Worm (Caenorhabditis elegans) whole organism, late embryonic: ENCODE results near the gene F54F7.3.

Experiments
- C08G9.2 ChIP-seq: sonication (generic microtip); optimal IDR thresholded peaks from 2 replicates; lab custom pipeline; 2016; ENCODE audit warnings: mild to moderate bottlenecking, missing genetic modification characterization, moderate library complexity, missing compliant biosample characterization
- F13H6.1 ChIP-seq: sonication (generic microtip); optimal IDR thresholded peaks from 2 replicates; lab custom pipeline; 2016; ENCODE audit warnings: missing genetic modification characterization, missing compliant biosample characterization
- K02D7.2 ChIP-seq: sonication (generic microtip); optimal IDR thresholded peaks from 2 replicates; lab custom pipeline; 2017; ENCODE audit warnings: mild to moderate bottlenecking, missing genetic modification characterization, missing compliant biosample characterization
- K09A11.1 ChIP-seq: sonication (generic microtip); optimal IDR thresholded peaks from 2 replicates; lab custom pipeline; 2017; ENCODE audit warnings: antibody characterized with exemption, mild to moderate bottlenecking, missing genetic modification characterization, missing compliant biosample characterization; ENCODE audit not compliant: insufficient read depth
- T23F11.4 ChIP-seq: fragments of 200-800 bp; sonication (Bioruptor generic); optimal IDR thresholded peaks from 2 replicates; lab custom pipeline; 2018; ENCODE audit warnings: mild to moderate bottlenecking, missing genetic modification characterization, missing compliant biosample characterization
- ama-1 ChIP-seq: fragments of 150-350 bp; optimal IDR thresholded peaks from 2 replicates; lab custom pipeline; 2014
- ceh-14 ChIP-seq: sonication (generic microtip); optimal IDR thresholded peaks from 2 replicates; lab custom pipeline; 2016; ENCODE audit warnings: missing genotype, missing genetic modification characterization, missing compliant biosample characterization
- ceh-18 ChIP-seq: sonication (generic microtip); optimal IDR thresholded peaks from 2 replicates; lab custom pipeline; 2016; ENCODE audit warnings: missing genetic modification characterization, missing compliant biosample characterization
- ceh-19 ChIP-seq: fragments of 200-800 bp; sonication (Bioruptor generic); optimal IDR thresholded peaks from 2 replicates; lab custom pipeline; 2018; ENCODE audit warnings: mild to moderate bottlenecking, missing genetic modification characterization, missing compliant biosample characterization
- ceh-22 ChIP-seq: sonication (generic microtip); optimal IDR thresholded peaks from 2 replicates; lab custom pipeline; 2017; ENCODE audit warnings: missing biosample characterization, missing genetic modification characterization
- ceh-24 ChIP-seq: sonication (generic microtip); optimal IDR thresholded peaks from 2 replicates; lab custom pipeline; 2016; ENCODE audit warnings: mild to moderate bottlenecking, missing genetic modification characterization, missing compliant biosample characterization
- ceh-30 ChIP-seq: fragments of 150-350 bp; optimal IDR thresholded peaks from 2 replicates; lab custom pipeline; 2014; ENCODE audit warnings: missing biosample characterization, missing genetic modification characterization
- ceh-34 ChIP-seq: sonication (generic microtip); optimal IDR thresholded peaks from 2 replicates; lab custom pipeline; 2016; ENCODE audit warnings: mild to moderate bottlenecking, missing genetic modification characterization, missing compliant biosample characterization
- ceh-45 ChIP-seq: fragments of 200-800 bp; sonication (Bioruptor generic); IDR thresholded peaks from 2 replicates; pipeline ENCODE4 v1.3.6; 2022; ENCODE audit warnings: missing genetic modification reagents, missing genetic modification characterization, missing compliant biosample characterization
- ceh-48 ChIP-seq: sonication (generic microtip); optimal IDR thresholded peaks from 2 replicates; lab custom pipeline; 2016; ENCODE audit warnings: missing genetic modification characterization, inconsistent platforms, missing compliant biosample characterization
- ceh-9 ChIP-seq: sonication (generic microtip); optimal IDR thresholded peaks from 2 replicates; lab custom pipeline; 2016; ENCODE audit warnings: mild to moderate bottlenecking, missing genetic modification characterization, inconsistent platforms, missing compliant biosample characterization
- dve-1 ChIP-seq: sonication (generic microtip); optimal IDR thresholded peaks from 2 replicates; lab custom pipeline; 2017; ENCODE audit warnings: antibody characterized with exemption, mild to moderate bottlenecking, missing genetic modification characterization, missing compliant biosample characterization
- elt-2 ChIP-seq: sonication (generic microtip); optimal IDR thresholded peaks from 2 replicates; lab custom pipeline; 2016; ENCODE audit warnings: missing genetic modification reagents, missing genetic modification characterization, missing compliant biosample characterization
- ets-4 ChIP-seq: sonication (generic microtip); optimal IDR thresholded peaks from 2 replicates; lab custom pipeline; 2016; ENCODE audit warnings: missing genetic modification characterization, missing compliant biosample characterization
- eyg-1 ChIP-seq: sonication (generic microtip); optimal IDR thresholded peaks from 2 replicates; lab custom pipeline; 2016; ENCODE audit warnings: missing genotype, missing genetic modification characterization, missing compliant biosample characterization
- fax-1 ChIP-seq: sonication (generic microtip); optimal IDR thresholded peaks from 2 replicates; lab custom pipeline; 2016; ENCODE audit warnings: missing genotype, missing genetic modification characterization, missing compliant biosample characterization
- gmeb-2 ChIP-seq: sonication (generic microtip); optimal IDR thresholded peaks from 2 replicates; lab custom pipeline; 2016; ENCODE audit warnings: missing genetic modification characterization, inconsistent platforms, missing compliant biosample characterization
- hlh-15 ChIP-seq: sonication (generic microtip); optimal IDR thresholded peaks from 2 replicates; lab custom pipeline; 2016; ENCODE audit warnings: missing genetic modification characterization, missing compliant biosample characterization
- hlh-30 ChIP-seq: sonication (generic microtip); optimal IDR thresholded peaks from 2 replicates; lab custom pipeline; 2017; ENCODE audit warnings: antibody characterized with exemption, missing genetic modification characterization, missing compliant biosample characterization; ENCODE audit not compliant: insufficient read depth
- lim-6 ChIP-seq: sonication (generic microtip); optimal IDR thresholded peaks from 2 replicates; lab custom pipeline; 2016; ENCODE audit warnings: missing genetic modification characterization, missing compliant biosample characterization
- madf-2 ChIP-seq: sonication (generic microtip); optimal IDR thresholded peaks from 2 replicates; lab custom pipeline; 2017; ENCODE audit warnings: missing genetic modification characterization, missing compliant biosample characterization
- nhr-232 ChIP-seq: sonication (generic microtip); optimal IDR thresholded peaks from 2 replicates; lab custom pipeline; 2016; ENCODE audit warnings: missing genetic modification characterization, missing compliant biosample characterization
- npax-4 ChIP-seq: sonication (generic microtip); optimal IDR thresholded peaks from 2 replicates; lab custom pipeline; 2016; ENCODE audit warnings: missing genetic modification characterization, missing compliant biosample characterization
- odd-2 ChIP-seq: sonication (generic microtip); optimal IDR thresholded peaks from 2 replicates; lab custom pipeline; 2017; ENCODE audit warnings: antibody characterized with exemption, mild to moderate bottlenecking, missing genetic modification characterization, missing compliant biosample characterization
- pax-1 ChIP-seq: fragments of 150-350 bp; optimal IDR thresholded peaks from 2 replicates; lab custom pipeline; 2014; ENCODE audit warnings: missing biosample characterization, missing genetic modification characterization
- pha-2 ChIP-seq: sonication (generic microtip); optimal IDR thresholded peaks from 2 replicates; lab custom pipeline; 2017; ENCODE audit warnings: mild to moderate bottlenecking, missing genetic modification characterization, missing compliant biosample characterization
- pha-4 ChIP-seq: fragments of 150-350 bp; optimal IDR thresholded peaks from 2 replicates; lab custom pipeline; 2018; ENCODE audit warnings: missing biosample characterization, missing genetic modification reagents, missing genetic modification characterization
- sdc-2 ChIP-seq: sonication (generic microtip); optimal IDR thresholded peaks from 2 replicates; lab custom pipeline; 2016; ENCODE audit warnings: missing genotype, missing genetic modification characterization, missing compliant biosample characterization
- sox-2 ChIP-seq: fragments of 200-800 bp; sonication (Bioruptor generic); IDR thresholded peaks from 2 replicates; pipeline ENCODE4 v1.3.6; 2022; ENCODE audit warnings: missing genetic modification reagents, missing genetic modification characterization, missing compliant biosample characterization
- sox-4 ChIP-seq: sonication (generic microtip); optimal IDR thresholded peaks from 2 replicates; lab custom pipeline; 2017; ENCODE audit warnings: mild to moderate bottlenecking, missing genetic modification characterization, inconsistent platforms, missing compliant biosample characterization
- tbx-7 ChIP-seq: sonication (generic microtip); optimal IDR thresholded peaks from 2 replicates; lab custom pipeline; 2016; ENCODE audit warnings: missing genotype, missing genetic modification characterization, missing compliant biosample characterization
- ttx-3 ChIP-seq: sonication (generic microtip); optimal IDR thresholded peaks from 2 replicates; lab custom pipeline; 2016; ENCODE audit warnings: missing genetic modification reagents, missing genetic modification characterization, missing compliant biosample characterization
- unc-42 ChIP-seq: sonication (generic microtip); optimal IDR thresholded peaks from 2 replicates; lab custom pipeline; 2016; ENCODE audit warnings: missing genotype, missing genetic modification characterization, missing compliant biosample characterization
- unc-55 ChIP-seq: sonication (generic microtip); optimal IDR thresholded peaks from 2 replicates; lab custom pipeline; 2017; ENCODE audit warnings: missing biosample characterization, missing genetic modification reagents, missing genetic modification characterization
- unc-86 ChIP-seq: sonication (generic microtip); optimal IDR thresholded peaks from 2 replicates; lab custom pipeline; 2016; ENCODE audit warnings: missing genetic modification characterization, missing compliant biosample characterization
- zip-5 ChIP-seq: sonication (generic microtip); optimal IDR thresholded peaks from 2 replicates; lab custom pipeline; 2016; ENCODE audit warnings: missing genetic modification characterization, missing compliant biosample characterization

Gene F54F7.3

DNA sequence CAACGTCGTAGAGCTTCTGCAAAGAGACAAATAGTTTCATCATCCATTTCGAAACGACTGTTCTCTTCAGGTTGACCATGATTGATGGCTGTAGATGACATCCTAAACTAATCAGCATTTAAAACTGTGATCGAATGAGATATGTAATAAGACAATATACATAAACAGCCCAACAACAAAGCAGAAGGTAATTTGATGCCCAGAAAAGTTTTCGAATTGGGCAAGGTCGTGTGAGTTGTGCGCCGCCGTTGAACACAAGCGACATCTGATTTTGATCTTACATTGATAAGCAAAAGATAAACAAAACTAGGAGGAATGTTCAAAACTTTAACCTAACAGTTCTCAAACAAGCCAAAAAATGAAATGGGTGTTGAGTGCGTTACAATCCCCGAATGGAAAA is 35.6 kb upstream of the F54F7.3 start, which contains the start of gene Y62H9A.7:
Y62H9A.7 (minus strand) TSS at position 101 of the 400 bp plus-strand sequence.
- no peak for TF ChIP-seq sox-2 (GFP tag; lab: Robert Waterston, UW)
- no peak for TF ChIP-seq ceh-34 (tag; lab: Kevin White, UChicago)
- no peak for TF ChIP-seq K09A11.1 (tag; lab: Kevin White, UChicago)
- no peak for TF ChIP-seq madf-2 (tag; lab: Kevin White, UChicago)
- no peak for TF ChIP-seq lim-6 (tag; lab: Kevin White, UChicago)
- TF ChIP-seq ceh-19, result no peak

DNA sequence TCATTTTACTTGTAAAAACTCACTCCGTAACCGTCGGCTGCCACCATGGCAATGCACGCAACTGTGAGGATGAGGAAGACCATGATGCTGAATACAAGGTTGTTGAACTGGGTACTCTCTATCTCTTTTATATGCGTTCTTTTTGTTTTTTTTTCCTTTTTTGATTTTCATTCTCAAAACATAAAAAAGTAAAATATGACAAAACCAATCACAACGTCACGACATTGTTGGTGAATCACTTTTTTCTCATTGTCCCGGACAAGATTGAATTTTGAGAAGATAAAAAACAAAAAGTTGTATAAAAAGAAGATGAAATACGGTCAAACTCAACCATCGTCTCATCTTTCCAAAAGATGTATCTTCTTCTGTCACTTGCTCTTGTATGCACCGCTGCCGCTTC is 32.8 kb upstream of the F54F7.3 start, which contains the start of the genes Y62H9A.5 and ule-5:
Y62H9A.5 (minus strand) TSS at position 101 of the 400 bp plus-strand sequence.
ule-5 (plus strand) TSS at position 328 of the 400 bp plus-strand sequence.
- TF ChIP-seq dve-1 (tag; lab: Kevin White, UChicago) (no peak), unc-86 (no peak)

DNA sequence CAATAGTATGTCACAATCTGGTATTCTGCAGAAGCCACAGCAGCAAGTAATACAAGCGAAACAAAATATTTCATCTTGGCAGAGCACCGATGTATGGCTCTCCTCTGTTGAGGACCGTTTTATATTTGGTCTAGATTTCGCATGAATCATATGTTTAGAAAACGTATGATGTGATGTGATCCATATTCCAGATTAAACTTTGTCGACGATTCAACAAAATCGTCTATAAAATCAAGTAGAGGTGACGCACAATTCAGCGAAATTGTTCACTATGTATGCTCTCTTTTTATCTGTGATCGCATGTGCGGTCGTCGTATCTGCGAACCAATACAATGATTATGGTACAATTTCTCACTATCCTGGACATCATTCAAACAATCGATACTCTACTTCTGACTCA is 29.9 kb upstream of the F54F7.3 start, which contains the start of the genes Y62H9A.3 and Y62H9A.4:
Y62H9A.3 (minus strand) TSS at position 101 of the 400 bp plus-strand sequence.
Y62H9A.4 (plus strand) TSS at position 256 of the 400 bp plus-strand sequence.
- TF ChIP-seq pha-2 (tag; lab: Kevin White, UChicago) (no peak), gmeb-2 (tag; lab: Kevin White, UChicago) (no peak), pax-1 (tag; lab: Kevin White, UChicago) (no peak), ttx-3 (tag; lab: Kevin White, UChicago) (no peak), C08G9.2 (tag; lab: Kevin White, UChicago) (no peak), ama-1 (lab: Kevin White, UChicago) (no peak), unc-55 (GFP tag; lab: Kevin White, UChicago) (no peak), fax-1 (tag; lab: Kevin White, UChicago) (no peak), elt-2 (tag; lab: Kevin White, UChicago) (no peak), unc-42 (tag; lab: Kevin White, UChicago) (no peak), pha-4 (tag; lab: Kevin White, UChicago) (no peak), ceh-34 (tag; lab: Kevin White, UChicago) (no peak), lim-6 (tag; lab: Kevin White, UChicago) (no peak), K02D7.2 (no peak), ceh-30 (tag; lab: Kevin White, UChicago) (no peak), madf-2 (tag; lab: Kevin White, UChicago) (no peak), zip-5 (tag; lab: Kevin White, UChicago) (no peak), odd-2 (tag; lab: Kevin White, UChicago) (no peak), ceh-24 (tag; lab: Kevin White, UChicago) (no peak)

DNA sequence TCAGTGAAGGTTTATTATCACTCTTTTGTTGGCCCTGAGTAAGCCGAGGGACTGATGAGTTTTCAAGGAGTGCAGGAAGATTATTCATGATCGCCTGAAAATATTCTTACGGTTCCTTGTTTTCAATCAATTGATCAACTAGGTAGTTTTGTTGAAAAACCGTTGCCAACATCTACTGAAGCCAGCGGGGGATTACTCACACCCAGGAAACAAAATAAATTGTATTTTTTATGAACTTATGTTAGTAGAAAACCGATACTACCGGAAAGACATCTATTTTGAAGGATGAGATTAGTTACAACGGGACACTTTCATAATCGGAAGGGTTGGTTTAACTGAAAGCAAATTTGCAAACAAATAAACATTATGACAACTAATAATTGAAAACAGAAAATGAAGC is 28.1 kb upstream of the F54F7.3 start, which contains the start of gene Y62H9A.2:
Y62H9A.2 (minus strand) TSS at position 101 of the 400 bp plus-strand sequence.
- no peak for TF ChIP-seq sox-4 (tag; lab: Kevin White, UChicago)
- TF ChIP-seq eyg-1, result no peak
- TF ChIP-seq ceh-45 (GFP tag; lab: Robert Waterston, UW), result no peak
- no peak for TF ChIP-seq F13H6.1 (tag; lab: Kevin White, UChicago)
- TF ChIP-seq ceh-14 (tag; lab: Kevin White, UChicago), result no peak
- no peak for TF ChIP-seq ceh-48 (tag; lab: Kevin White, UChicago)
- TF ChIP-seq sdc-2 (tag; lab: Kevin White, UChicago), result no peak
- TF ChIP-seq T23F11.4, result no peak
- no peak for TF ChIP-seq ceh-22
- TF ChIP-seq, all 69 proteins: peak for 0

DNA sequence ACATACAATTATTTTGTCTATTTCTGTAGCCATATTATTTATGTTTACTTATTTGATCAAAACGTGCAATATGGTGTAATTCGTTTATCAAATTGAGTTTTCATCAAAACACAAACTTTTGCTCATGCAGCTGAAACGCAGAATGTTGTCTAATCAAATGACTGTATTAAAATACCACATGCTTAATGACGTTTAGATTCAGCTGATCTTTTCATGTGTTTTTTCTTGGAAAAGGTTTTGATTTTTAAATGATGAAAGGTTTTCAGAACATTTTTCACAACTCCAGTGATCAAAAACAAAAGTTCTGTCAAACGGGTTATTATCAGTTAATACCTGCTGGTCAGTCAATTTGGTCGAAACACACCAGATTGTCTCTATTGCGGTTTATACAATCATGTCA is 25.3 kb upstream of the F54F7.3 start, which contains the start of gene Y62H9A.1:
Y62H9A.1 (plus strand) TSS at position 282 of the 400 bp plus-strand sequence.
- no peak for TF ChIP-seq odd-2 (tag; lab: Kevin White, UChicago)
- no peak for TF ChIP-seq zip-5 (tag; lab: Kevin White, UChicago)
- TF ChIP-seq nhr-232, result no peak
- TF ChIP-seq hlh-15 (tag; lab: Kevin White, UChicago), result no peak
- TF ChIP-seq ceh-45 (GFP tag; lab: Robert Waterston, UW), result no peak
- TF ChIP-seq ets-4 (tag; lab: Kevin White, UChicago), result no peak
- TF ChIP-seq npax-4 (tag; lab: Kevin White, UChicago), result no peak
- TF ChIP-seq ceh-9 (tag; lab: Kevin White, UChicago), result no peak
- no peak for TF ChIP-seq ceh-18 (tag; lab: Kevin White, UChicago)
- no peak for TF ChIP-seq hlh-30
- no peak for TF ChIP-seq tbx-7 (tag; lab: Kevin White, UChicago)
- no peak for TF ChIP-seq sox-2 (GFP tag; lab: Robert Waterston, UW)
- no peak for TF ChIP-seq elt-2 (tag; lab: Kevin White, UChicago)
- no peak for TF ChIP-seq sox-4 (tag; lab: Kevin White, UChicago)
- TF ChIP-seq, all 69 proteins: peak for 0
